Worm (Caenorhabditis elegans) whole organism, L1 larva: ENCODE measurements around the gene ttr-22.

Source experiments
- C16A3.4 ChIP-seq: fragments of 150-350 bp; optimal IDR thresholded peaks from 2 replicates; lab custom pipeline; 2014; ENCODE audit warnings: missing biosample characterization, missing genetic modification characterization
- C34B4.2 ChIP-seq: sonication (generic microtip); optimal IDR thresholded peaks from 2 replicates; lab custom pipeline; 2017; ENCODE audit warnings: mild to moderate bottlenecking, missing genetic modification characterization, missing compliant biosample characterization
- aha-1 ChIP-seq: fragments of 150-350 bp; optimal IDR thresholded peaks from 2 replicates; lab custom pipeline; 2014; ENCODE audit warnings: missing biosample characterization, missing genetic modification characterization
- ama-1 ChIP-seq: fragments of 150-350 bp; optimal IDR thresholded peaks from 2 replicates; lab custom pipeline; 2014
- blmp-1 ChIP-seq: fragments of 150-350 bp; optimal IDR thresholded peaks from 2 replicates; lab custom pipeline; 2014; ENCODE audit warnings: missing biosample characterization, missing genetic modification characterization
- ceh-63 ChIP-seq: fragments of 200-800 bp; sonication (Bioruptor generic); optimal IDR thresholded peaks from 2 replicates; lab custom pipeline; 2018; ENCODE audit warnings: mild to moderate bottlenecking, missing genetic modification characterization, missing compliant biosample characterization
- ceh-90 ChIP-seq: sonication (generic microtip); optimal IDR thresholded peaks from 2 replicates; lab custom pipeline; 2016; ENCODE audit warnings: missing genetic modification characterization, missing compliant biosample characterization
- dsc-1 ChIP-seq: sonication (generic microtip); optimal IDR thresholded peaks from 2 replicates; lab custom pipeline; 2016; ENCODE audit warnings: mild to moderate bottlenecking, missing genetic modification characterization, missing compliant biosample characterization
- efl-1 ChIP-seq, 4 experiments: fragments of 150-350 bp; optimal IDR thresholded peaks in 3 of 4; peaks in 1 of 4; 1 replicate in 1 of 4; 2 replicates in 3 of 4; lab custom pipeline; 2014; ENCODE audit warnings: missing biosample characterization in 2 of 4, missing genetic modification characterization in 2 of 4, missing genetic modification reagents in 2 of 4
- egl-13 ChIP-seq: sonication (generic microtip); optimal IDR thresholded peaks from 2 replicates; lab custom pipeline; 2016; ENCODE audit warnings: missing genotype, missing genetic modification reagents, missing genetic modification characterization, missing compliant biosample characterization
- egl-27 ChIP-seq, 2 experiments: fragments of 150-350 bp in 1 of 2; sonication (generic microtip); optimal IDR thresholded peaks; 3 replicates each; lab custom pipeline; 2017 to 2018; ENCODE audit warnings: missing biosample characterization in 2 of 2, missing genetic modification characterization in 2 of 2, missing genetic modification reagents in 2 of 2
- elt-2 ChIP-seq: sonication (generic microtip); optimal IDR thresholded peaks from 2 replicates; lab custom pipeline; 2016; ENCODE audit warnings: missing genetic modification characterization, mild to moderate bottlenecking, inconsistent platforms, missing compliant biosample characterization, missing genetic modification reagents
- fkh-10 ChIP-seq: sonication (generic microtip); optimal IDR thresholded peaks from 2 replicates; lab custom pipeline; 2017; ENCODE audit warnings: missing biosample characterization, missing genetic modification reagents, missing genetic modification characterization
- fkh-4 ChIP-seq: sonication (generic microtip); optimal IDR thresholded peaks from 2 replicates; lab custom pipeline; 2016; ENCODE audit warnings: missing compliant biosample characterization, missing genetic modification characterization, borderline replicate concordance
- hlh-17 ChIP-seq: fragments of 200-800 bp; sonication (Bioruptor generic); optimal IDR thresholded peaks from 2 replicates; lab custom pipeline; 2018; ENCODE audit warnings: missing genetic modification characterization, mild to moderate bottlenecking, missing compliant biosample characterization, moderate library complexity, borderline replicate concordance
- hpl-2 ChIP-seq: fragments of 150-350 bp; optimal IDR thresholded peaks from 2 replicates; lab custom pipeline; 2014; ENCODE audit warnings: missing biosample characterization, missing genetic modification reagents, missing genetic modification characterization
- isw-1 ChIP-seq: fragments of 200-800 bp; sonication (Bioruptor generic); IDR thresholded peaks from 2 replicates; pipeline ENCODE4 v1.3.6; 2022; ENCODE audit warnings: missing genetic modification characterization, missing compliant biosample characterization
- lin-13 ChIP-seq: fragments of 150-350 bp; optimal IDR thresholded peaks from 2 replicates; lab custom pipeline; 2014; ENCODE audit warnings: missing biosample characterization, missing genetic modification reagents, missing genetic modification characterization
- lin-14 ChIP-seq: fragments of 200-800 bp; sonication (Bioruptor generic); optimal IDR thresholded peaks from 2 replicates; lab custom pipeline; 2018; ENCODE audit warnings: mild to moderate bottlenecking, missing genetic modification characterization, moderate library complexity, missing compliant biosample characterization
- lin-15B ChIP-seq: fragments of 150-350 bp; sonication (generic microtip); optimal IDR thresholded peaks from 3 replicates; lab custom pipeline; 2014; ENCODE audit warnings: missing biosample characterization, missing genetic modification characterization
- lin-39 ChIP-seq: fragments of 150-350 bp; optimal IDR thresholded peaks from 2 replicates; lab custom pipeline; 2014; ENCODE audit warnings: missing biosample characterization, missing genetic modification reagents, missing genetic modification characterization
- lsy-2 ChIP-seq, 2 experiments: fragments of 150-350 bp; optimal IDR thresholded peaks; 2 replicates each; lab custom pipeline; 2014; ENCODE audit warnings: missing biosample characterization in 2 of 2, missing genetic modification characterization in 2 of 2
- mab-9 ChIP-seq: fragments of 200-800 bp; sonication (Bioruptor generic); IDR thresholded peaks from 2 replicates; pipeline ENCODE4 v1.3.6; 2022; ENCODE audit warnings: missing genetic modification reagents, missing genetic modification characterization, missing compliant biosample characterization
- mdl-1 ChIP-seq, 2 experiments: fragments of 150-350 bp; optimal IDR thresholded peaks; 2 replicates each; lab custom pipeline; 2014 to 2017; ENCODE audit warnings: missing biosample characterization in 2 of 2, missing genetic modification characterization in 2 of 2, inconsistent platforms in 1 of 2
- mep-1 ChIP-seq: fragments of 150-350 bp; optimal IDR thresholded peaks from 2 replicates; lab custom pipeline; 2014; ENCODE audit warnings: missing biosample characterization, missing genetic modification characterization
- nhr-19 ChIP-seq: fragments of 200-800 bp; sonication (Bioruptor generic); conservative IDR thresholded peaks from 2 replicates; pipeline ENCODE4 v1.3.6; 2022; ENCODE audit warnings: missing genetic modification characterization, missing compliant biosample characterization
- nhr-20 ChIP-seq: sonication (generic microtip); optimal IDR thresholded peaks from 2 replicates; lab custom pipeline; 2016; ENCODE audit warnings: mild to moderate bottlenecking, missing genetic modification characterization, missing compliant biosample characterization
- nhr-71 ChIP-seq: sonication (generic microtip); optimal IDR thresholded peaks from 2 replicates; lab custom pipeline; 2016; ENCODE audit warnings: mild to moderate bottlenecking, missing genetic modification characterization, moderate library complexity, missing compliant biosample characterization
- nhr-76 ChIP-seq: sonication (generic microtip); optimal IDR thresholded peaks from 2 replicates; lab custom pipeline; 2017; ENCODE audit warnings: missing biosample characterization, missing genetic modification characterization
- nhr-77 ChIP-seq: fragments of 150-350 bp; optimal IDR thresholded peaks from 2 replicates; lab custom pipeline; 2014; ENCODE audit warnings: missing biosample characterization, missing genetic modification characterization
- nhr-85 ChIP-seq: sonication (generic microtip); peaks from one replicate; lab custom pipeline; 2016; ENCODE audit warnings: missing genetic modification characterization, inconsistent platforms, missing compliant biosample characterization
- nhr-90 ChIP-seq: sonication (generic microtip); optimal IDR thresholded peaks from 2 replicates; lab custom pipeline; 2016; ENCODE audit warnings: mild to moderate bottlenecking, missing genetic modification characterization, missing compliant biosample characterization; ENCODE audit not compliant: poor library complexity
- pag-3 ChIP-seq: sonication (generic microtip); optimal IDR thresholded peaks from 2 replicates; lab custom pipeline; 2017; ENCODE audit warnings: missing genetic modification characterization, mild to moderate bottlenecking, missing compliant biosample characterization, antibody characterized with exemption, borderline replicate concordance; ENCODE audit not compliant: insufficient read depth
- pqm-1 ChIP-seq: sonication (generic microtip); optimal IDR thresholded peaks from 3 replicates; lab custom pipeline; 2017; ENCODE audit warnings: missing biosample characterization, missing genetic modification characterization
- rnt-1 ChIP-seq: sonication (generic microtip); optimal IDR thresholded peaks from 2 replicates; lab custom pipeline; 2016; ENCODE audit warnings: mild to moderate bottlenecking, missing genetic modification characterization, moderate library complexity, missing compliant biosample characterization
- skn-1 ChIP-seq: fragments of 150-350 bp; optimal IDR thresholded peaks from 2 replicates; lab custom pipeline; 2014; ENCODE audit warnings: missing biosample characterization, missing genetic modification characterization
- snpc-4 ChIP-seq: fragments of 150-350 bp; optimal IDR thresholded peaks from 2 replicates; lab custom pipeline; 2014; ENCODE audit warnings: missing biosample characterization, missing genetic modification characterization
- snu-23 ChIP-seq: sonication (generic microtip); optimal IDR thresholded peaks from 2 replicates; lab custom pipeline; 2016; ENCODE audit warnings: missing genetic modification characterization, missing compliant biosample characterization
- sptf-1 ChIP-seq: fragments of 150-350 bp; optimal IDR thresholded peaks from 2 replicates; lab custom pipeline; 2014; ENCODE audit warnings: missing biosample characterization, missing genetic modification characterization
- sup-37 ChIP-seq: fragments of 200-800 bp; sonication (Bioruptor generic); optimal IDR thresholded peaks from 2 replicates; lab custom pipeline; 2018; ENCODE audit warnings: mild to moderate bottlenecking, missing genetic modification characterization, missing compliant biosample characterization
- tbx-2 ChIP-seq: sonication (generic microtip); optimal IDR thresholded peaks from 2 replicates; lab custom pipeline; 2016; ENCODE audit warnings: missing genetic modification characterization, missing compliant biosample characterization
- unc-130 ChIP-seq: fragments of 150-350 bp; optimal IDR thresholded peaks from 2 replicates; lab custom pipeline; 2017; ENCODE audit warnings: missing biosample characterization, missing genetic modification characterization, inconsistent platforms
- vab-15 ChIP-seq: sonication (generic microtip); optimal IDR thresholded peaks from 2 replicates; lab custom pipeline; 2017; ENCODE audit warnings: missing genotype, mild to moderate bottlenecking, missing genetic modification characterization, missing compliant biosample characterization
- xbp-1 ChIP-seq: sonication (generic microtip); optimal IDR thresholded peaks from 2 replicates; lab custom pipeline; 2016; ENCODE audit warnings: missing genetic modification characterization, missing compliant biosample characterization
- zag-1 ChIP-seq: fragments of 150-350 bp; optimal IDR thresholded peaks from 2 replicates; lab custom pipeline; 2014; ENCODE audit warnings: missing biosample characterization, missing genetic modification characterization
- ztf-11 ChIP-seq, 2 experiments: sonication (generic microtip); optimal IDR thresholded peaks; 2 replicates each; lab custom pipeline; 2016 to 2017; ENCODE audit warnings: missing genetic modification characterization in 2 of 2, missing biosample characterization in 1 of 2, missing compliant biosample characterization in 1 of 2
- ztf-4 ChIP-seq: fragments of 150-350 bp; optimal IDR thresholded peaks from 2 replicates; lab custom pipeline; 2014; ENCODE audit warnings: missing biosample characterization, missing genetic modification characterization

Gene ttr-22

ce11 chrV:12233425-12233824 lies 7.8 kb upstream of the ttr-22 start:
- TF ChIP-seq fkh-4 (tag; lab: Kevin White, UChicago) = no peak
- no peak for TF ChIP-seq ztf-4
- TF ChIP-seq hlh-17 = no peak
- TF ChIP-seq ztf-11 (tag; optimal IDR thresholded peaks at IDR 0.05; lab: Kevin White, UChicago) = no peak
- no peak for TF ChIP-seq C34B4.2
- TF ChIP-seq snu-23 (GFP tag; lab: Kevin White, UChicago) = peak; percentile 22
- no peak for TF ChIP-seq lin-15B
- TF ChIP-seq C16A3.4 (tag; lab: Kevin White, UChicago) = no peak
- no peak for TF ChIP-seq sptf-1 (tag; lab: Kevin White, UChicago)
- TF ChIP-seq nhr-85 (tag; lab: Kevin White, UChicago) = no peak
- no peak for TF ChIP-seq elt-2 (tag; lab: Kevin White, UChicago)
- no peak for TF ChIP-seq egl-27 (tag; optimal IDR thresholded peaks at IDR 0.05; lab: Kevin White, UChicago)
- no peak for TF ChIP-seq zag-1
- no peak for TF ChIP-seq aha-1 (tag; lab: Kevin White, UChicago)
- TF ChIP-seq ama-1 (lab: Kevin White, UChicago) = no peak
- no peak for TF ChIP-seq skn-1 (tag; lab: Kevin White, UChicago)
- TF ChIP-seq lin-39 (tag; lab: Kevin White, UChicago) = no peak
- peak; percentile 15 for TF ChIP-seq unc-130 (tag; lab: Kevin White, UChicago)
- TF ChIP-seq lin-13 = no peak
- TF ChIP-seq xbp-1 = no peak
- TF ChIP-seq nhr-19 (GFP tag; lab: Robert Waterston, UW) = peak; percentile 42
- TF ChIP-seq lin-14 (GFP tag; lab: Kevin White, UChicago) = peak; percentile 80
- peak; percentile 79 for TF ChIP-seq pag-3
- no peak for TF ChIP-seq ceh-63 (GFP tag; lab: Kevin White, UChicago)
- no peak for TF ChIP-seq mdl-1 (tag; optimal IDR thresholded peaks at IDR 0.05; lab: Kevin White, UChicago)
- no peak for TF ChIP-seq nhr-20 (tag; lab: Kevin White, UChicago)
- peak; percentile 58 for TF ChIP-seq rnt-1 (tag; lab: Kevin White, UChicago)
- TF ChIP-seq nhr-71 (tag; lab: Kevin White, UChicago) = peak; percentile 65
- TF ChIP-seq tbx-2 (tag; lab: Kevin White, UChicago) = no peak
- TF ChIP-seq, all 84 proteins: peak for 7

DNA sequence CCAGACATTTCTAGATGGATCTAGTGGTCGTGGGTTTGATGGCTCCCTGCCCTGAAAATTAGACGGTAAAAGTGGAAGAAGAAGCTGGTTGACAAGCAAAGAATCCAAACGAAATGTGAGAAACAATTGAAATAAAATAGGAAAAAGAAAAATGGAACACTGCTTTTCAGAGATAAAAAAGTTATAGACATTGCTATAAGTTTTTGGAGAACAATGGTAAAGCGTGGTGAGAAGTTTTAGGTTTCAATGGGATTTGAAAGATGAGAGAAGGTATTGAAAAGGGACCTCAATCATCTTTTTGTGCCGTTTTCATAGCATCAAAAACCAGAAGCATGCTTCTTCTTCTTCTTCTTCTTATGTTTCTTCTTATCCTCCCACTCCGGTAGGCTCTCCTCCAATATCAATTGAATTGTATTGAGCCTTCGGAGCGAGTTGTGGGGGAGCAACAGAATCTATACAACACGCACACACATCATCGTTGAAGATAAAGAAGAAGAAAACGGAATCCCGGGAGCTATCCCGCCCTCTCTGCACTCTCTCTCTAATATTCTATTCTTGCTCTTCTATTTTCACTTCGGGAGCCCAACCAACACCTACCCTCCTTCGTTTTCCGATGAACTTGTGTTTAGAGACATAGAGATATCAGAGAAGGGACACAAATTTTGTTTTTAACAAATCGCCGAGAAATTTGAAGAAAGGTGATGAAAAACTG lies 6.8 kb upstream of the ttr-22 start, which contains the start of gene myo-3:
TSS of gene myo-3 (minus strand) at position 51 of the 712 bp plus-strand sequence.
- TF ChIP-seq fkh-10 (GFP tag; lab: Kevin White, UChicago) (no peak), efl-1 (optimal IDR thresholded peaks at IDR 0.05; lab: Kevin White, UChicago) (no peak), efl-1 (GFP tag; optimal IDR thresholded peaks at IDR 0.05 in 1 of 2; lab: Kevin White, UChicago) (peak in 1 of 2 experiments; percentile 31), nhr-19 (GFP tag; lab: Robert Waterston, UW) (peak; percentile 26), lin-13 (no peak), dsc-1 (tag; lab: Kevin White, UChicago) (peak; percentile 23), lsy-2 (tag; optimal IDR thresholded peaks at IDR 0.05; lab: Kevin White, UChicago) (peak in 1 of 2 experiments; percentile 27), snu-23 (GFP tag; lab: Kevin White, UChicago) (peak; percentile 19), unc-130 (tag; lab: Kevin White, UChicago) (peak; percentile 13), lin-14 (GFP tag; lab: Kevin White, UChicago) (peak; percentile 79), egl-13 (tag; lab: Kevin White, UChicago) (no peak), rnt-1 (tag; lab: Kevin White, UChicago) (peak; percentile 61), nhr-20 (tag; lab: Kevin White, UChicago) (peak; percentile 8), nhr-71 (tag; lab: Kevin White, UChicago) (peak; percentile 68)

- TF ChIP-seq pqm-1 (tag; lab: Kevin White, UChicago) (no peak), lsy-2 (tag; optimal IDR thresholded peaks at IDR 0.05; lab: Kevin White, UChicago) (peak; percentile 32 to 60), nhr-77 (tag; lab: Kevin White, UChicago) (no peak), mab-9 (no peak), unc-130 (tag; lab: Kevin White, UChicago) (no peak), nhr-76 (no peak), lin-13 (no peak), hpl-2 (GFP tag; lab: Kevin White, UChicago) (no peak), vab-15 (no peak), nhr-90 (no peak), isw-1 (no peak), ama-1 (lab: Kevin White, UChicago) (no peak), ztf-4 (no peak), lin-14 (GFP tag; lab: Kevin White, UChicago) (peak; percentile 78), mep-1 (tag; lab: Kevin White, UChicago) (no peak), blmp-1 (tag; lab: Kevin White, UChicago) (no peak), egl-27 (tag; optimal IDR thresholded peaks at IDR 0.05; lab: Kevin White, UChicago) (no peak), aha-1 (tag; lab: Kevin White, UChicago) (no peak), sup-37 (GFP tag; lab: Kevin White, UChicago) (no peak), snpc-4 (tag; lab: Kevin White, UChicago) (no peak), ceh-90 (no peak)
Measured at ce11 chrV:12235502-12235901, 5.7 kb upstream of the ttr-22 start.
